Fruit fly (Drosophila melanogaster) whole organism, prepupa: ENCODE results near the gene CG14414.
A peak's percentile ranks its signal among the peaks of the same experiment; 100 is the strongest.

Experiments
- CG10631 ChIP-seq: fragments of 200-800 bp; sonication (Bioruptor generic); optimal IDR thresholded peaks from 2 replicates; lab custom pipeline; 2016; ENCODE audit warnings: missing biosample characterization, missing genetic modification characterization
- CG10669 ChIP-seq: fragments of 200-800 bp; sonication (Bioruptor generic); optimal IDR thresholded peaks from 3 replicates; lab custom pipeline; 2018; ENCODE audit warnings: missing biosample characterization, mild to moderate bottlenecking, missing genetic modification characterization, moderate library complexity
- CG11294 ChIP-seq: fragments of 200-800 bp; sonication (Bioruptor generic); IDR thresholded peaks from 2 replicates; pipeline ENCODE4 v1.3.6; 2022; ENCODE audit warnings: missing biosample characterization, missing genetic modification characterization
- CG11762 ChIP-seq: fragments of 200-800 bp; sonication (Bioruptor generic); optimal IDR thresholded peaks from 3 replicates; lab custom pipeline; 2016; ENCODE audit warnings: missing biosample characterization, missing genetic modification characterization; ENCODE audit not compliant: insufficient read depth
- CG11902 ChIP-seq: fragments of 200-800 bp; sonication (Bioruptor generic); optimal IDR thresholded peaks from 3 replicates; lab custom pipeline; 2016; ENCODE audit warnings: missing biosample characterization, missing genetic modification characterization
- CG3032 ChIP-seq: fragments of 200-800 bp; optimal IDR thresholded peaks from 2 replicates; lab custom pipeline; 2019; ENCODE audit warnings: missing biosample characterization, mild to moderate bottlenecking, missing genetic modification characterization, moderate library complexity
- CG6163 ChIP-seq: fragments of 200-800 bp; sonication (Bioruptor generic); IDR thresholded peaks from 3 replicates; pipeline ENCODE4 v1.3.6; 2022; ENCODE audit warnings: missing biosample characterization, missing genetic modification characterization
- CG6276 ChIP-seq: fragments of 200-800 bp; sonication (Bioruptor generic); optimal IDR thresholded peaks from 2 replicates; lab custom pipeline; 2017; ENCODE audit warnings: missing biosample characterization, mild to moderate bottlenecking, missing genetic modification characterization
- CG6854 ChIP-seq: fragments of 200-800 bp; sonication (Bioruptor generic); optimal IDR thresholded peaks from 2 replicates; lab custom pipeline; 2017; ENCODE audit warnings: missing biosample characterization, mild to moderate bottlenecking, missing genetic modification characterization
- CG7368 ChIP-seq: fragments of 200-800 bp; sonication (Bioruptor generic); optimal IDR thresholded peaks from 3 replicates; lab custom pipeline; 2016; ENCODE audit warnings: missing biosample characterization, missing genetic modification characterization
- CG8319 ChIP-seq: fragments of 200-800 bp; sonication (Bioruptor generic); optimal IDR thresholded peaks from 3 replicates; lab custom pipeline; 2016; ENCODE audit warnings: missing biosample characterization, missing genetic modification characterization
- CG8632 ChIP-seq: fragments of 200-800 bp; sonication (Bioruptor generic); optimal IDR thresholded peaks from 3 replicates; lab custom pipeline; 2016; ENCODE audit warnings: missing biosample characterization, missing genetic modification characterization
- Eip78C ChIP-seq: fragments of 200-800 bp; sonication (Bioruptor generic); peaks from one replicate; lab custom pipeline; 2016; ENCODE audit warnings: missing biosample characterization, missing genetic modification characterization
- Eip93F ChIP-seq: fragments of 200-800 bp; sonication (Bioruptor generic); optimal IDR thresholded peaks from 2 replicates; lab custom pipeline; 2016; ENCODE audit warnings: missing biosample characterization, mild to moderate bottlenecking, missing genetic modification characterization
- Ets96B ChIP-seq: fragments of 200-800 bp; optimal IDR thresholded peaks from 2 replicates; lab custom pipeline; 2019; ENCODE audit warnings: missing biosample characterization, mild to moderate bottlenecking, missing genetic modification characterization, moderate library complexity
- Hr39 ChIP-seq: fragments of 200-800 bp; sonication (Bioruptor generic); optimal IDR thresholded peaks from 2 replicates; lab custom pipeline; 2016; ENCODE audit warnings: missing biosample characterization, missing genetic modification characterization
- Met ChIP-seq: fragments of 200-800 bp; sonication (Bioruptor generic); optimal IDR thresholded peaks from 3 replicates; lab custom pipeline; 2016; ENCODE audit warnings: missing biosample characterization, missing genetic modification characterization
- OdsH ChIP-seq: fragments of 200-800 bp; sonication (Bioruptor generic); optimal IDR thresholded peaks from 3 replicates; lab custom pipeline; 2016; ENCODE audit warnings: missing biosample characterization, missing genetic modification characterization
- achi ChIP-seq: fragments of 200-800 bp; sonication (Bioruptor generic); optimal IDR thresholded peaks from 3 replicates; lab custom pipeline; 2016; ENCODE audit warnings: missing biosample characterization, missing genetic modification characterization
- dsx ChIP-seq: fragments of 200-800 bp; optimal IDR thresholded peaks from 3 replicates; lab custom pipeline; 2019; ENCODE audit warnings: missing biosample characterization, mild to moderate bottlenecking, missing genetic modification characterization, moderate library complexity; ENCODE audit not compliant: poor library complexity, severe bottlenecking
- eg ChIP-seq: fragments of 200-800 bp; sonication (Bioruptor generic); IDR thresholded peaks from 3 replicates; pipeline ENCODE4 v1.3.6; 2022; ENCODE audit warnings: missing biosample characterization, missing genetic modification characterization
- fd59A ChIP-seq: fragments of 200-800 bp; sonication (Bioruptor generic); optimal IDR thresholded peaks from 2 replicates; lab custom pipeline; 2017; ENCODE audit warnings: missing biosample characterization, mild to moderate bottlenecking, missing genetic modification characterization, missing genetic modification reagents
- fkh ChIP-seq: fragments of 200-800 bp; sonication (Bioruptor generic); optimal IDR thresholded peaks from 3 replicates; lab custom pipeline; 2017; ENCODE audit warnings: missing biosample characterization, mild to moderate bottlenecking, missing genetic modification characterization, moderate library complexity
- pdm3 ChIP-seq: fragments of 200-800 bp; sonication (Bioruptor generic); optimal IDR thresholded peaks from 3 replicates; lab custom pipeline; 2016; ENCODE audit warnings: missing biosample characterization, missing genetic modification characterization
- salr ChIP-seq, 2 experiments: fragments of 200-800 bp; sonication (Bioruptor generic); optimal IDR thresholded peaks; 3 replicates each; lab custom pipeline; 2016 to 2018; ENCODE audit warnings: missing biosample characterization in 2 of 2, missing genetic modification characterization in 2 of 2, mild to moderate bottlenecking in 1 of 2
- ss ChIP-seq, 2 experiments: fragments of 200-800 bp; sonication (Bioruptor generic); optimal IDR thresholded peaks; 2 replicates in 1 of 2; 3 replicates in 1 of 2; lab custom pipeline; 2017 to 2018; ENCODE audit warnings: mild to moderate bottlenecking in 2 of 2, missing biosample characterization in 2 of 2, missing genetic modification characterization in 2 of 2, moderate library complexity in 1 of 2
- topi ChIP-seq: fragments of 200-800 bp; sonication (Bioruptor generic); optimal IDR thresholded peaks from 3 replicates; lab custom pipeline; 2016; ENCODE audit warnings: missing biosample characterization, missing genetic modification characterization
- vri ChIP-seq: fragments of 200-800 bp; sonication (Bioruptor generic); optimal IDR thresholded peaks from 3 replicates; lab custom pipeline; 2016; ENCODE audit warnings: missing biosample characterization, mild to moderate bottlenecking, missing genetic modification characterization

CG14414 gene

DNA sequence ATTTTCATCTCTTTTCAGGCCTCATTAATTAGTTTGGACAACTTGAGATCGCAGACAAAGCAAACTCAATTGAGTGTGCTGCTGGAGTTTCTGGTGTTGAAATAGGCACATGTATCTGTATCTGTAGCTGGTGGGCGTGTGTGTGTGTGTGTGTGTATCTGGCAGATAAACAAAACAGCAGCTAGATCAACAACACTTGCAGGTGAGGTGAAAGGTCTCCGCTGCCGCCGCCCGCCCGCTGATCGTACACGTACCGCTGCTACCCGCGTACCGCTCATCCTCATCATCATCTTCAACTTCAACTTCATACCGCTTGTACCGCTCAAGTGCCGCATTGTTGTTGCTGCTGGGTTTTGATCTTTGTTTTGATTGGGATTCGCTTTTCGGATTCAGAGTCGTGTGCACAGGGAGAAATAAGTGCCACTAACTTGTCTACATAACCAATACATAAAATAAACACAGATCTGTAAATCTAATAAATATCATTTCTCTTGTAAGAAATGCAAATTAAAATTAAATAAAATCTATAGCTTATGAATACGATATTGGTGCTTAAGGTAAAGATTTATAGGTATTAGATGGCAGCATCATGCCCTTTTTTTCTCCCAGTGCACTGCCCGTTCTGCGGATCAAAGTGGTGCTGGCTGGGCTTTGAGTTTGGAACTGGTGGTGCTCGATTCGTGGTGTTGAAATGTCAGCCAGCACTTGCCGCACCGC lies 46.8 kb downstream of the CG14414 start (continued):
- TF ChIP-seq CG11762 (GFP tag; lab: Kevin White, UChicago) (no peak), CG6163 (peak; percentile 30; the same call in 1 of the 3 replicates), CG6854 (GFP tag; lab: Kevin White, UChicago) (no peak), Met (GFP tag; lab: Kevin White, UChicago) (peak; percentile 45), CG10669 (GFP tag; lab: Kevin White, UChicago) (peak; percentile 27), dsx (GFP tag; lab: Kevin White, UChicago) (peak; percentile 18), CG10631 (peak; percentile 33), CG6276 (GFP tag; lab: Kevin White, UChicago) (no peak), pdm3 (peak; percentile 27), vri (no peak), eg (0 out of 3 replicates have a peak, but pooled peaks have one; percentile 20), fkh (GFP tag; lab: Kevin White, UChicago) (peak; percentile 78), topi (GFP tag; lab: Kevin White, UChicago) (peak; percentile 33), CG3032 (tag; lab: Kevin White, UChicago) (peak; percentile 38), ss (GFP tag; optimal IDR thresholded peaks at IDR 0.05; lab: Kevin White, UChicago) (no peak), OdsH (GFP tag; lab: Kevin White, UChicago) (peak; percentile 30), achi (GFP tag; lab: Kevin White, UChicago) (peak; percentile 36), CG7368 (no peak), CG8632 (no peak), fd59A (GFP tag; lab: Kevin White, UChicago) (no peak), Eip78C (peak; percentile 68), Ets96B (tag; lab: Kevin White, UChicago) (peak; percentile 30), CG8319 (GFP tag; lab: Kevin White, UChicago) (peak; percentile 13), salr (GFP tag; optimal IDR thresholded peaks at IDR 0.05; lab: Kevin White, UChicago) (no peak), CG11902 (GFP tag; lab: Kevin White, UChicago) (no peak), Eip93F (GFP tag; lab: Kevin White, UChicago) (no peak), CG11294 (GFP tag; lab: Robert Waterston, UW) (no peak), Hr39 (GFP tag; lab: Kevin White, UChicago) (peak; percentile 10)

DNA sequence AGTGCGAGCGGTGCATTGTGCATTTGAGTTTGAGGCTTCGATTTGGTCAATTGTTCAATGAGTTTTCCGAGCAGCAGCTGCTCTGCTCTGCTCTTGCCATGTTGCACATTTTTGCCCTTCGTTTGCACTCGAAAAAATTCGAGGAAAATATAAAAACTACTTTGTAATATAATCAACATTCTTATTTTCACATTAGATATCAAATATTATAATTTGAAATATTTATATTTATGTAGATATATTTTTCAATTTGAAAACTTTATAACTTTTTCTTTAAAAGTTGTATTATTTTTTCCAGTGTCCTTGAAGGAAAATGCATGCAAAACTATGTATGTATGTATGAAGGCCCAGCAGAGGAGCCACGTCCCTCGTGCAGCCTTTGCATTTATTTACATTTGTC lies 49.0 kb downstream of the CG14414 start:
- TF ChIP-seq CG3032 (tag; lab: Kevin White, UChicago) (peak; percentile 32), Eip78C (peak; percentile 4), Ets96B (tag; lab: Kevin White, UChicago) (peak; percentile 8), fkh (GFP tag; lab: Kevin White, UChicago) (no peak), CG10631 (peak; percentile 1), dsx (GFP tag; lab: Kevin White, UChicago) (peak; percentile 30)
- TF ChIP-seq, all 60 proteins: peak for 5
